Worm (Caenorhabditis elegans) whole organism, late embryonic: ENCODE data around the gene metl-13.
A peak's percentile ranks its signal among the peaks of the same experiment; 100 is the strongest.

Experiments
- C38D4.7 ChIP-seq: fragments of 200-800 bp; sonication (Bioruptor generic); optimal IDR thresholded peaks from 2 replicates; lab custom pipeline; 2018; ENCODE audit warnings: mild to moderate bottlenecking, missing genetic modification characterization, moderate library complexity, missing compliant biosample characterization
- K09A11.1 ChIP-seq: sonication (generic microtip); optimal IDR thresholded peaks from 2 replicates; lab custom pipeline; 2017; ENCODE audit warnings: antibody characterized with exemption, mild to moderate bottlenecking, missing genetic modification characterization, missing compliant biosample characterization; ENCODE audit not compliant: insufficient read depth
- Y22D7AL.16 ChIP-seq: sonication (generic microtip); optimal IDR thresholded peaks from 2 replicates; lab custom pipeline; 2016; ENCODE audit warnings: missing genetic modification characterization, missing compliant biosample characterization
- ahr-1 ChIP-seq: sonication (generic microtip); optimal IDR thresholded peaks from 2 replicates; lab custom pipeline; 2016; ENCODE audit warnings: missing genetic modification characterization, missing compliant biosample characterization
- ceh-14 ChIP-seq: sonication (generic microtip); optimal IDR thresholded peaks from 2 replicates; lab custom pipeline; 2016; ENCODE audit warnings: missing genotype, missing genetic modification characterization, missing compliant biosample characterization
- ceh-22 ChIP-seq: sonication (generic microtip); optimal IDR thresholded peaks from 2 replicates; lab custom pipeline; 2017; ENCODE audit warnings: missing biosample characterization, missing genetic modification characterization
- ceh-24 ChIP-seq: sonication (generic microtip); optimal IDR thresholded peaks from 2 replicates; lab custom pipeline; 2016; ENCODE audit warnings: mild to moderate bottlenecking, missing genetic modification characterization, missing compliant biosample characterization
- ceh-31 ChIP-seq: sonication (generic microtip); optimal IDR thresholded peaks from 2 replicates; lab custom pipeline; 2016; ENCODE audit warnings: missing genetic modification characterization, missing compliant biosample characterization
- ceh-34 ChIP-seq: sonication (generic microtip); optimal IDR thresholded peaks from 2 replicates; lab custom pipeline; 2016; ENCODE audit warnings: mild to moderate bottlenecking, missing genetic modification characterization, missing compliant biosample characterization
- ceh-45 ChIP-seq: fragments of 200-800 bp; sonication (Bioruptor generic); IDR thresholded peaks from 2 replicates; pipeline ENCODE4 v1.3.6; 2022; ENCODE audit warnings: missing genetic modification reagents, missing genetic modification characterization, missing compliant biosample characterization
- ceh-48 ChIP-seq: sonication (generic microtip); optimal IDR thresholded peaks from 2 replicates; lab custom pipeline; 2016; ENCODE audit warnings: missing genetic modification characterization, inconsistent platforms, missing compliant biosample characterization
- ceh-6 ChIP-seq: fragments of 200-800 bp; sonication (Bioruptor generic); optimal IDR thresholded peaks from 2 replicates; lab custom pipeline; 2018; ENCODE audit warnings: mild to moderate bottlenecking, missing genetic modification characterization, missing compliant biosample characterization
- ceh-9 ChIP-seq: sonication (generic microtip); optimal IDR thresholded peaks from 2 replicates; lab custom pipeline; 2016; ENCODE audit warnings: mild to moderate bottlenecking, missing genetic modification characterization, inconsistent platforms, missing compliant biosample characterization
- che-1 ChIP-seq: sonication (generic microtip); optimal IDR thresholded peaks from 2 replicates; lab custom pipeline; 2016; ENCODE audit warnings: mild to moderate bottlenecking, missing genetic modification characterization, missing compliant biosample characterization
- dmd-4 ChIP-seq: sonication (generic microtip); optimal IDR thresholded peaks from 2 replicates; lab custom pipeline; 2016; ENCODE audit warnings: borderline replicate concordance, missing genetic modification characterization, missing compliant biosample characterization
- dve-1 ChIP-seq: sonication (generic microtip); optimal IDR thresholded peaks from 2 replicates; lab custom pipeline; 2017; ENCODE audit warnings: antibody characterized with exemption, mild to moderate bottlenecking, missing genetic modification characterization, missing compliant biosample characterization
- elt-2 ChIP-seq: sonication (generic microtip); optimal IDR thresholded peaks from 2 replicates; lab custom pipeline; 2016; ENCODE audit warnings: missing genetic modification reagents, missing genetic modification characterization, missing compliant biosample characterization
- eyg-1 ChIP-seq: sonication (generic microtip); optimal IDR thresholded peaks from 2 replicates; lab custom pipeline; 2016; ENCODE audit warnings: missing genotype, missing genetic modification characterization, missing compliant biosample characterization
- fkh-6 ChIP-seq: sonication (generic microtip); optimal IDR thresholded peaks from 2 replicates; lab custom pipeline; 2016; ENCODE audit warnings: missing genetic modification characterization, missing compliant biosample characterization
- hlh-13 ChIP-seq: fragments of 200-800 bp; sonication (Bioruptor generic); optimal IDR thresholded peaks from 2 replicates; lab custom pipeline; 2018; ENCODE audit warnings: mild to moderate bottlenecking, missing genetic modification characterization, missing compliant biosample characterization
- hlh-15 ChIP-seq: sonication (generic microtip); optimal IDR thresholded peaks from 2 replicates; lab custom pipeline; 2016; ENCODE audit warnings: missing genetic modification characterization, missing compliant biosample characterization
- hlh-8 ChIP-seq: sonication (generic microtip); optimal IDR thresholded peaks from 2 replicates; lab custom pipeline; 2016; ENCODE audit warnings: missing genotype, missing genetic modification characterization, missing compliant biosample characterization
- lim-6 ChIP-seq: sonication (generic microtip); optimal IDR thresholded peaks from 2 replicates; lab custom pipeline; 2016; ENCODE audit warnings: missing genetic modification characterization, missing compliant biosample characterization
- lin-11 ChIP-seq: fragments of 200-800 bp; sonication (Bioruptor generic); optimal IDR thresholded peaks from 2 replicates; lab custom pipeline; 2018; ENCODE audit warnings: mild to moderate bottlenecking, missing genetic modification characterization, missing compliant biosample characterization
- mec-3 ChIP-seq: sonication (generic microtip); optimal IDR thresholded peaks from 2 replicates; lab custom pipeline; 2016; ENCODE audit warnings: borderline replicate concordance, missing genetic modification characterization, missing compliant biosample characterization
- nfya-1 ChIP-seq: sonication (generic microtip); optimal IDR thresholded peaks from 2 replicates; lab custom pipeline; 2017; ENCODE audit warnings: missing genetic modification characterization, mild to moderate bottlenecking, missing compliant biosample characterization, antibody characterized with exemption, moderate library complexity
- nhr-11 ChIP-seq: fragments of 150-350 bp; optimal IDR thresholded peaks from 2 replicates; lab custom pipeline; 2014; ENCODE audit warnings: missing biosample characterization, missing genetic modification characterization
- nhr-232 ChIP-seq: sonication (generic microtip); optimal IDR thresholded peaks from 2 replicates; lab custom pipeline; 2016; ENCODE audit warnings: missing genetic modification characterization, missing compliant biosample characterization
- odd-2 ChIP-seq: sonication (generic microtip); optimal IDR thresholded peaks from 2 replicates; lab custom pipeline; 2017; ENCODE audit warnings: antibody characterized with exemption, mild to moderate bottlenecking, missing genetic modification characterization, missing compliant biosample characterization
- pag-3 ChIP-seq: sonication (generic microtip); optimal IDR thresholded peaks from 2 replicates; lab custom pipeline; 2016; ENCODE audit warnings: missing compliant biosample characterization, missing genetic modification characterization, borderline replicate concordance
- pat-9 ChIP-seq: fragments of 200-800 bp; sonication (Bioruptor generic); optimal IDR thresholded peaks from 2 replicates; lab custom pipeline; 2018; ENCODE audit warnings: mild to moderate bottlenecking, missing genetic modification characterization, moderate library complexity, missing compliant biosample characterization
- pax-1 ChIP-seq: fragments of 150-350 bp; optimal IDR thresholded peaks from 2 replicates; lab custom pipeline; 2014; ENCODE audit warnings: missing biosample characterization, missing genetic modification characterization
- pha-4 ChIP-seq: fragments of 150-350 bp; optimal IDR thresholded peaks from 2 replicates; lab custom pipeline; 2018; ENCODE audit warnings: missing biosample characterization, missing genetic modification reagents, missing genetic modification characterization
- pqm-1 ChIP-seq: sonication (generic microtip); optimal IDR thresholded peaks from 2 replicates; lab custom pipeline; 2016; ENCODE audit warnings: missing genetic modification characterization, missing compliant biosample characterization
- pros-1 ChIP-seq: fragments of 150-350 bp; optimal IDR thresholded peaks from 2 replicates; lab custom pipeline; 2014; ENCODE audit warnings: missing biosample characterization, missing genetic modification reagents, missing genetic modification characterization
- ref-2 ChIP-seq: sonication (generic microtip); optimal IDR thresholded peaks from 2 replicates; lab custom pipeline; 2016; ENCODE audit warnings: missing genetic modification characterization, missing compliant biosample characterization
- rnt-1 ChIP-seq: sonication (generic microtip); optimal IDR thresholded peaks from 2 replicates; lab custom pipeline; 2016; ENCODE audit warnings: missing genetic modification characterization, missing compliant biosample characterization
- sox-2 ChIP-seq: fragments of 200-800 bp; sonication (Bioruptor generic); IDR thresholded peaks from 2 replicates; pipeline ENCODE4 v1.3.6; 2022; ENCODE audit warnings: missing genetic modification reagents, missing genetic modification characterization, missing compliant biosample characterization
- syd-9 ChIP-seq: sonication (generic microtip); optimal IDR thresholded peaks from 2 replicates; lab custom pipeline; 2016; ENCODE audit warnings: mild to moderate bottlenecking, missing genetic modification characterization, moderate library complexity, missing compliant biosample characterization
- tbx-7 ChIP-seq: sonication (generic microtip); optimal IDR thresholded peaks from 2 replicates; lab custom pipeline; 2016; ENCODE audit warnings: missing genotype, missing genetic modification characterization, missing compliant biosample characterization
- ttx-3 ChIP-seq: sonication (generic microtip); optimal IDR thresholded peaks from 2 replicates; lab custom pipeline; 2016; ENCODE audit warnings: missing genetic modification reagents, missing genetic modification characterization, missing compliant biosample characterization
- unc-86 ChIP-seq: sonication (generic microtip); optimal IDR thresholded peaks from 2 replicates; lab custom pipeline; 2016; ENCODE audit warnings: missing genetic modification characterization, missing compliant biosample characterization
- ztf-16 ChIP-seq: sonication (generic microtip); optimal IDR thresholded peaks from 2 replicates; lab custom pipeline; 2017; ENCODE audit warnings: missing genetic modification characterization, missing compliant biosample characterization

Gene metl-13

DNA sequence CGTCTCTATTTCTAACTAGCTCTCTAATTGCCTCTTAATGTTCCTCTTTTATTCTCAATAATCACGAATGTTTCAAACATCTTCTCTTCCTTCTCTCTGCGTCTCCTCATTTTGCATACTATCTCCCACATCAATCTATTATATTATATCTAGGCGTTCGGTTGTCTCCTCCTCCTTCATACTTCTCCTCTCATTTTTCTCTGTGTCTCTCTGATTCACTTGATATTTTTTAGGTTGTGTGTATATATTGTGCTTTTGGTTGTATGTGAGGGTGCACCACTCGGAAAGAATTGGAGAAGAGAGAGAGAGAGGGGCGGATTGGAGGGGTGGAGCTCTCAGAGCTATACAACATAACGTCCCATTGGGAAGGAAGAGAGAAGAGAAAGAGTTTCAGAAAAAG is 13.7 kb downstream of the metl-13 start (continued):
- TF ChIP-seq pat-9 (tag; lab: Kevin White, UChicago) (no peak), ahr-1 (tag; lab: Kevin White, UChicago) (no peak), pqm-1 (tag; lab: Kevin White, UChicago) (no peak), mec-3 (tag; lab: Kevin White, UChicago) (no peak), K09A11.1 (tag; lab: Kevin White, UChicago) (no peak), ceh-34 (tag; lab: Kevin White, UChicago) (peak; percentile 61), ceh-6 (GFP tag; lab: Kevin White, UChicago) (no peak), eyg-1 (tag; lab: Kevin White, UChicago) (no peak), ceh-22 (peak; percentile 54), elt-2 (tag; lab: Kevin White, UChicago) (no peak), nhr-232 (no peak), pha-4 (tag; lab: Kevin White, UChicago) (no peak), tbx-7 (tag; lab: Kevin White, UChicago) (no peak), ttx-3 (tag; lab: Kevin White, UChicago) (no peak), pros-1 (tag; lab: Kevin White, UChicago) (no peak), lin-11 (tag; lab: Kevin White, UChicago) (no peak), ceh-45 (GFP tag; lab: Robert Waterston, UW) (no peak), rnt-1 (peak; percentile 68), ref-2 (tag; lab: Kevin White, UChicago) (peak; percentile 18), nhr-11 (tag; lab: Kevin White, UChicago) (peak; percentile 54), pax-1 (peak; percentile 29), unc-86 (tag; lab: Kevin White, UChicago) (no peak), ceh-48 (tag; lab: Kevin White, UChicago) (no peak), sox-2 (GFP tag; lab: Robert Waterston, UW) (no peak), C38D4.7 (GFP tag; lab: Kevin White, UChicago) (no peak), syd-9 (tag; lab: Kevin White, UChicago) (no peak), che-1 (tag; lab: Kevin White, UChicago) (no peak), nfya-1 (tag; lab: Kevin White, UChicago) (peak; percentile 89), fkh-6 (tag; lab: Kevin White, UChicago) (no peak), ztf-16 (tag; lab: Kevin White, UChicago) (no peak), dve-1 (tag; lab: Kevin White, UChicago) (no peak), Y22D7AL.16 (tag; lab: Kevin White, UChicago) (no peak), hlh-15 (tag; lab: Kevin White, UChicago) (no peak), hlh-13 (GFP tag; lab: Kevin White, UChicago) (no peak), ceh-24 (tag; lab: Kevin White, UChicago) (no peak), hlh-8 (tag; lab: Kevin White, UChicago) (no peak), ceh-14 (tag; lab: Kevin White, UChicago) (peak; percentile 74), lim-6 (tag; lab: Kevin White, UChicago) (peak; percentile 9), dmd-4 (tag; lab: Kevin White, UChicago) (peak; percentile 69), pag-3 (tag; lab: Kevin White, UChicago) (no peak), ceh-9 (no peak), odd-2 (no peak), ceh-31 (tag; lab: Kevin White, UChicago) (peak; percentile 92)
- TF ChIP-seq, all 69 proteins: peak for 20
